Fruit fly (Drosophila melanogaster): ENCODE measurements around the gene CG5916.

Gene CG5916

dm6 chr3R:16168088-16168487, 21.3 kb downstream of the CG5916 start (continued):
- no peak for TF ChIP-seq CG13775 (GFP tag; optimal IDR thresholded peaks at IDR 0.05)
- 0 out of 3 replicates have a peak, but pooled peaks have one; percentile 14 for TF ChIP-seq sr (GFP tag; IDR thresholded peaks at IDR 0.05)
- TF ChIP-seq rib (GFP tag; IDR thresholded peaks at IDR 0.05), result no peak
- TF ChIP-seq cwo (GFP tag; optimal IDR thresholded peaks at IDR 0.05), result peak; percentile 27
- TF ChIP-seq caup (GFP tag; optimal IDR thresholded peaks at IDR 0.05; ENCODE audit: severe bottlenecking), result peak; percentile 34
- TF ChIP-seq p53 (GFP tag; optimal IDR thresholded peaks at IDR 0.05), result no peak
- TF ChIP-seq bigmax (GFP tag; optimal IDR thresholded peaks at IDR 0.05), result no peak
- no peak for TF ChIP-seq Max (GFP tag; optimal IDR thresholded peaks at IDR 0.05)
- no peak for TF ChIP-seq sens-2 (GFP tag; IDR thresholded peaks at IDR 0.05)
- TF ChIP-seq HmgD (GFP tag; optimal IDR thresholded peaks at IDR 0.05), result no peak
- no peak for TF ChIP-seq CG1024 (GFP tag; IDR thresholded peaks at IDR 0.05)
- TF ChIP-seq CG14050 (GFP tag; IDR thresholded peaks at IDR 0.05), result no peak
- no peak for TF ChIP-seq CG7963 (GFP tag; IDR thresholded peaks at IDR 0.05; ENCODE audit: partially characterized antibody)
- peak; percentile 39 for TF ChIP-seq schlank (tag; optimal IDR thresholded peaks at IDR 0.05)
- TF ChIP-seq CG6854 (GFP tag; optimal IDR thresholded peaks at IDR 0.05), result no peak
- peak; percentile 5 for TF ChIP-seq CG4328 (GFP tag; optimal IDR thresholded peaks at IDR 0.05)
- TF ChIP-seq Hmr (GFP tag; optimal IDR thresholded peaks at IDR 0.05), result peak; percentile 19
- TF ChIP-seq CG6765 (GFP tag; optimal IDR thresholded peaks at IDR 0.05), result no peak
- TF ChIP-seq CG4820 (GFP tag; optimal IDR thresholded peaks at IDR 0.05), result no peak
- no peak for TF ChIP-seq fd64A (GFP tag; optimal IDR thresholded peaks at IDR 0.05)
- peak; percentile 30 for TF ChIP-seq CG15514 (GFP tag; optimal IDR thresholded peaks at IDR 0.05)
- TF ChIP-seq sd (tag; optimal IDR thresholded peaks at IDR 0.05), result peak; percentile 27
- no peak for TF ChIP-seq CG9609 (GFP tag; optimal IDR thresholded peaks at IDR 0.05)
- TF ChIP-seq CG12769 (tag; optimal IDR thresholded peaks at IDR 0.05), result peak; percentile 61
- TF ChIP-seq Hr39 (optimal IDR thresholded peaks at IDR 0.05), result no peak
- TF ChIP-seq Med (GFP tag), result peak; percentile 66

dm6 chr3R:16171747-16172146, 24.9 kb downstream of the CG5916 start, which contains the start of gene CG8925:
Gene CG8925, plus strand, starts transcription at chr3R:16171991.
- no peak for TF ChIP-seq repo (GFP tag; optimal IDR thresholded peaks at IDR 0.05)
- TF ChIP-seq CG4707 (GFP tag; optimal IDR thresholded peaks at IDR 0.05), result no peak
- no peak for TF ChIP-seq Scr (GFP tag; IDR thresholded peaks at IDR 0.05; ENCODE audit: partially characterized antibody)
- TF ChIP-seq Doc3 (GFP tag; IDR thresholded peaks at IDR 0.05; ENCODE audit: partially characterized antibody), result no peak
- no peak for TF ChIP-seq CG8478 (optimal IDR thresholded peaks at IDR 0.05)
- no peak for TF ChIP-seq CG1233 (GFP tag; optimal IDR thresholded peaks at IDR 0.05)
- TF ChIP-seq NfI (GFP tag; optimal IDR thresholded peaks at IDR 0.05), result no peak
- TF ChIP-seq CG9215 (GFP tag; IDR thresholded peaks at IDR 0.05), result peak; percentile 69
- TF ChIP-seq CG10147 (GFP tag; optimal IDR thresholded peaks at IDR 0.05), result no peak
- no peak for TF ChIP-seq Pdp1 (GFP tag; optimal IDR thresholded peaks at IDR 0.05)
- no peak for TF ChIP-seq CG6813 (GFP tag; optimal IDR thresholded peaks at IDR 0.05)
- TF ChIP-seq psq (GFP tag; optimal IDR thresholded peaks at IDR 0.05), result no peak
- TF ChIP-seq z (GFP tag; IDR thresholded peaks at IDR 0.05), result peak; percentile 89
- no peak for TF ChIP-seq insv (GFP tag; optimal IDR thresholded peaks at IDR 0.05)
- peak; percentile 69; the same call in 1 of the 4 replicates for TF ChIP-seq chinmo (GFP tag; IDR thresholded peaks at IDR 0.05; ENCODE audit: partially characterized antibody)
- no peak for TF ChIP-seq ranshi (GFP tag; IDR thresholded peaks at IDR 0.05)
- TF ChIP-seq D19A (tag; optimal IDR thresholded peaks at IDR 0.05), result no peak
- peak; percentile 21 for TF ChIP-seq grn (GFP tag; optimal IDR thresholded peaks at IDR 0.05)
- TF ChIP-seq Vsx1 (GFP tag; optimal IDR thresholded peaks at IDR 0.05), result no peak
- TF ChIP-seq Dad (GFP tag; optimal IDR thresholded peaks at IDR 0.05), result no peak
- no peak for TF ChIP-seq Hmr (GFP tag; optimal IDR thresholded peaks at IDR 0.05)
- no peak for TF ChIP-seq grau (tag; optimal IDR thresholded peaks at IDR 0.05)
- no peak for TF ChIP-seq fd102C (GFP tag; optimal IDR thresholded peaks at IDR 0.05)
- TF ChIP-seq CG10431 (GFP tag; optimal IDR thresholded peaks at IDR 0.05), result no peak
- TF ChIP-seq klu (GFP tag; IDR thresholded peaks at IDR 0.05), result no peak
- TF ChIP-seq bsh (GFP tag; optimal IDR thresholded peaks at IDR 0.05), result no peak
- no peak for TF ChIP-seq ci (GFP tag; IDR thresholded peaks at IDR 0.05)
